Worm (Caenorhabditis elegans) whole organism, L4 larva: Measurements from ENCODE around the gene fbxb-114.
"Not testable (repeated sequence)": the region's sequence is repeated elsewhere in the genome, so short reads cannot be mapped to it uniquely, and the experiment has no call there.

ENCODE experiments used
- D1046.2 ChIP-seq: fragments of 200-800 bp; sonication (Bioruptor generic); IDR thresholded peaks from 2 replicates; pipeline ENCODE4 v1.3.6; 2022; ENCODE audit warnings: missing genetic modification characterization, missing compliant biosample characterization
- T20F7.1 ChIP-seq: fragments of 200-800 bp; sonication (Bioruptor generic); optimal IDR thresholded peaks from 2 replicates; lab custom pipeline; 2018; ENCODE audit warnings: mild to moderate bottlenecking, missing genetic modification characterization, missing compliant biosample characterization
- T26A8.4 ChIP-seq: fragments of 200-800 bp; sonication (Bioruptor generic); IDR thresholded peaks from 2 replicates; pipeline ENCODE4 v1.3.6; 2022; ENCODE audit warnings: missing genetic modification characterization, missing compliant biosample characterization
- Y75B8A.6 ChIP-seq: fragments of 200-800 bp; sonication (Bioruptor generic); IDR thresholded peaks from 2 replicates; pipeline ENCODE4 v1.3.6; 2022; ENCODE audit warnings: missing genetic modification reagents, missing genetic modification characterization, missing compliant biosample characterization
- ama-1 ChIP-seq: fragments of 150-350 bp; optimal IDR thresholded peaks from 2 replicates; lab custom pipeline; 2014; ENCODE audit warnings: inconsistent platforms, mixed read lengths
- arid-1 ChIP-seq: fragments of 200-800 bp; sonication (Bioruptor generic); conservative IDR thresholded peaks from 2 replicates; pipeline ENCODE4 v1.3.6; 2022; ENCODE audit warnings: missing genetic modification reagents, missing genetic modification characterization, missing compliant biosample characterization
- ceh-20 ChIP-seq: fragments of 200-800 bp; sonication (Bioruptor generic); IDR thresholded peaks from 2 replicates; pipeline ENCODE4 v1.3.6; 2022; ENCODE audit warnings: missing genetic modification reagents, missing genetic modification characterization, missing compliant biosample characterization
- ceh-32 ChIP-seq: sonication (generic microtip); optimal IDR thresholded peaks from 2 replicates; lab custom pipeline; 2016; ENCODE audit warnings: mild to moderate bottlenecking, missing genetic modification characterization, missing compliant biosample characterization; ENCODE audit not compliant: poor library complexity
- ctbp-1 ChIP-seq: fragments of 200-800 bp; sonication (Bioruptor generic); IDR thresholded peaks from 2 replicates; pipeline ENCODE4 v1.3.6; 2022; ENCODE audit warnings: missing genetic modification reagents, missing genetic modification characterization, missing compliant biosample characterization
- daf-16 ChIP-seq, 3 experiments: sonication (generic microtip); optimal IDR thresholded peaks; 2 replicates each; lab custom pipeline; 2016 to 2017; ENCODE audit warnings: missing genetic modification characterization in 3 of 3, missing genetic modification reagents in 3 of 3, mild to moderate bottlenecking in 2 of 3, missing compliant biosample characterization in 2 of 3, missing biosample characterization in 1 of 3, moderate library complexity in 1 of 3
- dmd-6 ChIP-seq: fragments of 200-800 bp; sonication (Bioruptor generic); IDR thresholded peaks from 2 replicates; pipeline ENCODE4 v1.3.6; 2022; ENCODE audit warnings: missing genetic modification reagents, missing genetic modification characterization, missing compliant biosample characterization
- dmd-8 ChIP-seq: fragments of 200-800 bp; sonication (Bioruptor generic); IDR thresholded peaks from 2 replicates; pipeline ENCODE4 v1.3.6; 2022; ENCODE audit warnings: missing genetic modification characterization, missing compliant biosample characterization
- dmd-9 ChIP-seq: fragments of 200-800 bp; sonication (Bioruptor generic); IDR thresholded peaks from 2 replicates; pipeline ENCODE4 v1.3.6; 2022; ENCODE audit warnings: missing genetic modification reagents, missing genetic modification characterization, missing compliant biosample characterization
- duxl-1 ChIP-seq: sonication (generic microtip); optimal IDR thresholded peaks from 2 replicates; lab custom pipeline; 2016; ENCODE audit warnings: mild to moderate bottlenecking, missing genetic modification characterization, moderate library complexity, missing compliant biosample characterization; ENCODE audit not compliant: poor library complexity
- gei-8 ChIP-seq: fragments of 200-800 bp; sonication (Bioruptor generic); optimal IDR thresholded peaks from 2 replicates; lab custom pipeline; 2018; ENCODE audit warnings: mild to moderate bottlenecking, missing genetic modification characterization, missing compliant biosample characterization
- hmg-1.1 ChIP-seq: fragments of 200-800 bp; sonication (Bioruptor generic); IDR thresholded peaks from 2 replicates; pipeline ENCODE4 v1.3.6; 2022; ENCODE audit warnings: missing genetic modification reagents, missing genetic modification characterization, missing compliant biosample characterization
- lim-7 ChIP-seq: fragments of 200-800 bp; sonication (Bioruptor generic); IDR thresholded peaks from 2 replicates; pipeline ENCODE4 v1.3.6; 2022; ENCODE audit warnings: missing genetic modification characterization, missing compliant biosample characterization
- lin-1 ChIP-seq: fragments of 200-800 bp; sonication (Bioruptor generic); IDR thresholded peaks from 2 replicates; pipeline ENCODE4 v1.3.6; 2022; ENCODE audit warnings: missing genetic modification reagents, missing genetic modification characterization, missing compliant biosample characterization
- lin-13 ChIP-seq: fragments of 150-350 bp; optimal IDR thresholded peaks from 2 replicates; lab custom pipeline; 2014; ENCODE audit warnings: missing biosample characterization, missing genetic modification reagents, missing genetic modification characterization
- lin-29 ChIP-seq: fragments of 200-800 bp; sonication (Bioruptor generic); IDR thresholded peaks from 2 replicates; pipeline ENCODE4 v1.3.6; 2022; ENCODE audit warnings: missing genetic modification reagents, missing genetic modification characterization, missing compliant biosample characterization
- madf-5 ChIP-seq, 2 experiments: fragments of 200-800 bp; sonication (Bioruptor generic); IDR thresholded peaks; 2 replicates each; pipeline ENCODE4 v1.3.6; 2022; ENCODE audit warnings: missing compliant biosample characterization in 2 of 2, missing genetic modification characterization in 2 of 2
- madf-9 ChIP-seq: fragments of 200-800 bp; sonication (Bioruptor generic); conservative IDR thresholded peaks from 2 replicates; pipeline ENCODE4 v1.3.6; 2022; ENCODE audit warnings: missing genetic modification reagents, missing genetic modification characterization, missing compliant biosample characterization
- mdt-29 ChIP-seq: fragments of 200-800 bp; sonication (Bioruptor generic); IDR thresholded peaks from 2 replicates; pipeline ENCODE4 v1.3.6; 2022; ENCODE audit warnings: missing genetic modification reagents, missing genetic modification characterization, missing compliant biosample characterization
- mes-2 ChIP-seq: sonication (generic microtip); optimal IDR thresholded peaks from 2 replicates; lab custom pipeline; 2016; ENCODE audit warnings: missing genotype, mild to moderate bottlenecking, missing genetic modification characterization, missing compliant biosample characterization; ENCODE audit not compliant: poor library complexity, severe bottlenecking
- nhr-11 ChIP-seq: fragments of 150-350 bp; optimal IDR thresholded peaks from 2 replicates; lab custom pipeline; 2014; ENCODE audit warnings: missing biosample characterization, missing genetic modification characterization
- nhr-25 ChIP-seq: sonication (generic microtip); optimal IDR thresholded peaks from 2 replicates; lab custom pipeline; 2017; ENCODE audit warnings: missing genetic modification characterization, mild to moderate bottlenecking, missing compliant biosample characterization, antibody characterized with exemption, moderate library complexity, borderline replicate concordance; ENCODE audit not compliant: insufficient read depth
- nhr-28 ChIP-seq: fragments of 150-350 bp; optimal IDR thresholded peaks from 2 replicates; lab custom pipeline; 2014; ENCODE audit warnings: missing biosample characterization, missing genetic modification characterization
- nhr-41 ChIP-seq: fragments of 200-800 bp; sonication (Bioruptor generic); IDR thresholded peaks from 2 replicates; pipeline ENCODE4 v1.3.6; 2022; ENCODE audit warnings: missing genetic modification reagents, missing genetic modification characterization, missing compliant biosample characterization
- nhr-42 ChIP-seq: fragments of 200-800 bp; sonication (Bioruptor generic); IDR thresholded peaks from 2 replicates; pipeline ENCODE4 v1.3.6; 2022; ENCODE audit warnings: missing genetic modification characterization, missing compliant biosample characterization
- nhr-48 ChIP-seq: sonication (generic microtip); optimal IDR thresholded peaks from 2 replicates; lab custom pipeline; 2016; ENCODE audit warnings: mild to moderate bottlenecking, missing genetic modification characterization, missing compliant biosample characterization
- nhr-6 ChIP-seq: fragments of 150-350 bp; optimal IDR thresholded peaks from 2 replicates; lab custom pipeline; 2014; ENCODE audit warnings: missing biosample characterization, missing genetic modification characterization
- pha-4 ChIP-seq, 2 experiments: fragments of 150-350 bp in 1 of 2; fragments of 200-800 bp in 1 of 2; sonication (Bioruptor generic) in 1 of 2; IDR thresholded peaks in 1 of 2; optimal IDR thresholded peaks in 1 of 2; 2 replicates each; pipeline versions ENCODE4 v1.3.6 to Lab custom; 2014 to 2022; ENCODE audit warnings: missing genetic modification characterization in 2 of 2, missing genetic modification reagents in 2 of 2, missing biosample characterization in 1 of 2, missing compliant biosample characterization in 1 of 2
- php-3 ChIP-seq: fragments of 200-800 bp; sonication (Bioruptor generic); IDR thresholded peaks from 2 replicates; pipeline ENCODE4 v1.3.6; 2022; ENCODE audit warnings: missing genetic modification reagents, missing genetic modification characterization, missing compliant biosample characterization
- pqm-1 ChIP-seq: sonication (generic microtip); optimal IDR thresholded peaks from 2 replicates; lab custom pipeline; 2017; ENCODE audit warnings: missing biosample characterization, missing genetic modification characterization
- saeg-2 ChIP-seq: fragments of 200-800 bp; sonication (Bioruptor generic); IDR thresholded peaks from 2 replicates; pipeline ENCODE4 v1.3.6; 2022; ENCODE audit warnings: missing genetic modification reagents, missing genetic modification characterization, missing compliant biosample characterization
- snpc-1.2 ChIP-seq: fragments of 200-800 bp; sonication (Bioruptor generic); IDR thresholded peaks from 2 replicates; pipeline ENCODE4 v1.3.6; 2022; ENCODE audit warnings: missing genetic modification reagents, missing genetic modification characterization, missing compliant biosample characterization
- snpc-4 ChIP-seq: fragments of 150-350 bp; optimal IDR thresholded peaks from 2 replicates; lab custom pipeline; 2014; ENCODE audit warnings: missing biosample characterization, missing genetic modification characterization
- spr-1 ChIP-seq: sonication (generic microtip); optimal IDR thresholded peaks from 2 replicates; lab custom pipeline; 2016; ENCODE audit warnings: mild to moderate bottlenecking, missing genetic modification characterization, missing compliant biosample characterization
- tag-97 ChIP-seq: fragments of 200-800 bp; sonication (Bioruptor generic); IDR thresholded peaks from 2 replicates; pipeline ENCODE4 v1.3.6; 2022; ENCODE audit warnings: missing genetic modification characterization, missing compliant biosample characterization
- tra-1 ChIP-seq: fragments of 200-800 bp; sonication (Bioruptor generic); IDR thresholded peaks from 2 replicates; pipeline ENCODE4 v1.3.6; 2022; ENCODE audit warnings: missing genetic modification reagents, missing genetic modification characterization, missing compliant biosample characterization
- vab-7 ChIP-seq: fragments of 200-800 bp; sonication (Bioruptor generic); IDR thresholded peaks from 2 replicates; pipeline ENCODE4 v1.3.6; 2022; ENCODE audit warnings: missing genetic modification reagents, missing genetic modification characterization, missing compliant biosample characterization
- zfp-3 ChIP-seq: fragments of 200-800 bp; sonication (Bioruptor generic); conservative IDR thresholded peaks from 2 replicates; pipeline ENCODE4 v1.3.6; 2022; ENCODE audit warnings: missing genetic modification reagents, missing genetic modification characterization, missing compliant biosample characterization
- zip-11 ChIP-seq: fragments of 200-800 bp; sonication (Bioruptor generic); IDR thresholded peaks from 2 replicates; pipeline ENCODE4 v1.3.6; 2022; ENCODE audit warnings: missing genetic modification characterization, missing compliant biosample characterization
- ztf-7 ChIP-seq: fragments of 150-350 bp; optimal IDR thresholded peaks from 2 replicates; lab custom pipeline; 2014; ENCODE audit warnings: missing biosample characterization, missing genetic modification characterization

Gene fbxb-114

ce11 chrX:16931255-16932023 is 9.8 kb downstream of the fbxb-114 start (continued):
- peak; percentile 44 for TF ChIP-seq T20F7.1 (GFP tag; lab: Kevin White, UChicago)
- peak; percentile 55 for TF ChIP-seq hmg-1.1 (GFP tag; lab: Robert Waterston, UW)
- TF ChIP-seq php-3 (GFP tag; lab: Robert Waterston, UW): peak; percentile 78
- TF ChIP-seq tra-1 (GFP tag; lab: Robert Waterston, UW): peak; percentile 73
- TF ChIP-seq ceh-32: no peak
- TF ChIP-seq nhr-48 (tag; lab: Kevin White, UChicago): peak; percentile 1
- no peak for TF ChIP-seq pqm-1 (tag; lab: Kevin White, UChicago)
- TF ChIP-seq lim-7 (GFP tag; lab: Robert Waterston, UW): peak; percentile 50; the same call in 1 of the 2 replicates
- TF ChIP-seq madf-5 (GFP tag; IDR thresholded peaks at IDR 0.05; lab: Robert Waterston, UW): peak; percentile 93 to 96
- TF ChIP-seq spr-1 (tag; lab: Kevin White, UChicago): no peak
- TF ChIP-seq lin-29: peak; percentile 82
- peak; percentile 97 for TF ChIP-seq ama-1
- TF ChIP-seq madf-9 (GFP tag; lab: Robert Waterston, UW): peak; percentile 22
- no peak; the same call in 1 of the 2 replicates for TF ChIP-seq dmd-8 (GFP tag; lab: Robert Waterston, UW)
- no peak for TF ChIP-seq daf-16 (GFP tag; optimal IDR thresholded peaks at IDR 0.05; lab: Kevin White, UChicago)
- TF ChIP-seq daf-16 (tag; optimal IDR thresholded peaks at IDR 0.05; lab: Kevin White, UChicago): peak; percentile 60
- peak; percentile 42 for TF ChIP-seq nhr-6 (tag; lab: Kevin White, UChicago)
- TF ChIP-seq vab-7: peak; percentile 84; the same call in 1 of the 2 replicates
- 0 out of 2 replicates have a peak, but pooled peaks have one; percentile 72 for TF ChIP-seq tag-97 (GFP tag; lab: Robert Waterston, UW)
- 0 out of 2 replicates have a peak, but pooled peaks have one; percentile 79 for TF ChIP-seq Y75B8A.6 (GFP tag; lab: Robert Waterston, UW)
- TF ChIP-seq nhr-28 (tag; lab: Kevin White, UChicago): no peak
- TF ChIP-seq nhr-11 (tag; lab: Kevin White, UChicago): peak; percentile 32
- TF ChIP-seq mes-2 (tag; lab: Kevin White, UChicago): peak; percentile 78
- peak; percentile 96 for TF ChIP-seq zfp-3 (GFP tag; lab: Robert Waterston, UW)
- TF ChIP-seq nhr-41 (GFP tag; lab: Robert Waterston, UW): peak; percentile 51
- peak; percentile 33 for TF ChIP-seq duxl-1 (tag; lab: Kevin White, UChicago)
- peak; percentile 64 for TF ChIP-seq lin-1 (GFP tag; lab: Robert Waterston, UW)
- peak; percentile 75 for TF ChIP-seq ctbp-1 (GFP tag; lab: Robert Waterston, UW)
- no peak for TF ChIP-seq gei-8 (GFP tag; lab: Kevin White, UChicago)
- TF ChIP-seq snpc-4 (tag; lab: Kevin White, UChicago): no peak
- peak; percentile 50 for TF ChIP-seq lin-13 (GFP tag; lab: Kevin White, UChicago)
- TF ChIP-seq ztf-7: no peak
- TF ChIP-seq dmd-6 (GFP tag; lab: Robert Waterston, UW): peak; percentile 40
- peak; percentile 54 for TF ChIP-seq nhr-25 (tag; lab: Kevin White, UChicago)
- peak; percentile 70 for TF ChIP-seq ceh-20 (GFP tag; lab: Robert Waterston, UW)

ce11 chrX:16932339-16932738 is 10.7 kb downstream of the fbxb-114 start:
- peak; percentile 47 for TF ChIP-seq dmd-6 (GFP tag; lab: Robert Waterston, UW)
- TF ChIP-seq ctbp-1 (GFP tag; lab: Robert Waterston, UW): peak; percentile 88
- TF ChIP-seq T26A8.4 (GFP tag; lab: Robert Waterston, UW): peak; percentile 80
- peak; percentile 79 for TF ChIP-seq php-3 (GFP tag; lab: Robert Waterston, UW)
- TF ChIP-seq pha-4 (GFP tag; IDR thresholded peaks at IDR 0.05; lab: Robert Waterston, UW): peak; percentile 80; the same call in 1 of the 2 replicates
- not testable (repeated sequence) for TF ChIP-seq pha-4 (tag; optimal IDR thresholded peaks at IDR 0.05; lab: Kevin White, UChicago)
- TF ChIP-seq nhr-42 (GFP tag; lab: Robert Waterston, UW): peak; percentile 75
- TF ChIP-seq nhr-41 (GFP tag; lab: Robert Waterston, UW): peak; percentile 73
- TF ChIP-seq dmd-8 (GFP tag; lab: Robert Waterston, UW): peak; percentile 81
- peak; percentile 62; the same call in 1 of the 2 replicates for TF ChIP-seq saeg-2 (GFP tag; lab: Robert Waterston, UW)
- TF ChIP-seq lim-7 (GFP tag; lab: Robert Waterston, UW): peak; percentile 60; the same call in 1 of the 2 replicates
- peak; percentile 80 for TF ChIP-seq D1046.2 (GFP tag; lab: Robert Waterston, UW)
- TF ChIP-seq madf-5 (GFP tag; IDR thresholded peaks at IDR 0.05; lab: Robert Waterston, UW): peak; percentile 84 to 93
- TF ChIP-seq madf-9 (GFP tag; lab: Robert Waterston, UW): peak; percentile 66; the same call in 1 of the 2 replicates
- TF ChIP-seq vab-7: peak; percentile 75
- TF ChIP-seq arid-1 (GFP tag; lab: Robert Waterston, UW): peak; percentile 69
- peak; percentile 70; the same call in 1 of the 2 replicates for TF ChIP-seq dmd-9 (GFP tag; lab: Robert Waterston, UW)
- peak; percentile 80; the same call in 1 of the 2 replicates for TF ChIP-seq tag-97 (GFP tag; lab: Robert Waterston, UW)
- peak; percentile 59; the same call in 1 of the 2 replicates for TF ChIP-seq hmg-1.1 (GFP tag; lab: Robert Waterston, UW)
- peak; percentile 50; the same call in 1 of the 2 replicates for TF ChIP-seq zip-11 (GFP tag; lab: Robert Waterston, UW)
- TF ChIP-seq snpc-1.2: peak; percentile 35
- TF ChIP-seq mdt-29 (GFP tag; lab: Robert Waterston, UW): peak; percentile 87
